Fruit fly (Drosophila melanogaster) Kc167 (cell line): ENCODE measurements around the gene Hn.

Source experiments
- h ChIP-seq: fragments of >200 bp; optimal IDR thresholded peaks from 3 replicates; lab custom pipeline; 2018; ENCODE audit warnings: missing external identifiers
- insv ChIP-seq: fragments of >200 bp; optimal IDR thresholded peaks from 3 replicates; lab custom pipeline; 2018; ENCODE audit warnings: missing external identifiers
- psq ChIP-seq: fragments of >200 bp; optimal IDR thresholded peaks from 2 replicates; lab custom pipeline; 2017; ENCODE audit warnings: missing external identifiers

DNA sequence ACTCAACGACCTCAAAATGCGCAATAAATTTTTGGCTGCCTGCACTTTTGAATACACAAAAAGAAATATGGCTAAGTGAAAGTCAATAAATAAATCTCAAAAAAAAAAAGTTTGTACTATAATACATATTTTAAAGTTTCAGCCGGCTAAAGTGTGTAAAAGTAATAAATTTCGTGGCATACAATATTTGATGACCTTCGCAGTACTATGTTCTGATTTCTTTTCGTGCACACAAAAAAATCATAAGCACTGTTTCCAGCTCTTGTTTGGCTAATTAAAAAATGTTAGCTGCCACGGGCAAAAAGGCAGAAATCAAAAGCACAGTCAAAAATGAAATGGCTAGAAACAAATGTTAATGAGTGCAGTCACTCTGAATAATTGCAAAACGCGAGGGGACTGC lies 32.0 kb downstream of the Hn start:
- TF ChIP-seq psq (lab: Kevin White, UChicago) (no peak), insv (no peak), h (no peak)
